Worm (Caenorhabditis elegans) whole organism, L4/young adult: Measurements from ENCODE around the gene ccm-2.

Experiments
- W03F9.2 ChIP-seq: fragments of 150-350 bp; optimal IDR thresholded peaks from 2 replicates; lab custom pipeline; 2014; ENCODE audit warnings: missing biosample characterization, missing genetic modification characterization
- dao-5 ChIP-seq: sonication (generic microtip); optimal IDR thresholded peaks from 2 replicates; lab custom pipeline; 2016; ENCODE audit warnings: missing genotype, missing genetic modification characterization, moderate library complexity, missing compliant biosample characterization
- him-1 ChIP-seq: sonication (generic microtip); optimal IDR thresholded peaks from 2 replicates; lab custom pipeline; 2016; ENCODE audit warnings: missing genotype, missing genetic modification reagents, missing genetic modification characterization, missing compliant biosample characterization

DNA sequence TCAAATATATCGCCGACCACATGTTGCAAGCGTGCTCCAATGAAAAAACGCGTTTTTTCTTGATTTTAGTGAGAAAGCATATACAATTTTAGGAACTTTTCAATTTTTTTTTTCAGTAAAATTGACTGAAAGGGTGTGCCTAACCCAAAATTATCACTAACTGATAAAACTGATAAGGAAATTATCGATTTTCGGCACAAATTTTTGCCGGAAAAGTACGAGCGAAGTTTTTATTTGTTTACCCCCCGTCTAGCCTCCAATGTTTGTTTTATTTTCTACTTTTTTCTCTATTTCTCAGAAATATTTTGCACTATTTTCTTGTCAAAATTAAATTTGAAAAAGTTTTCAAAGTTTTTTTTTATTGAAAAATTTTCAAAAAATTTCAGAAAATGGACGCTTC is at the start of gene ccm-2:
- no peak for TF ChIP-seq W03F9.2 (tag; lab: Kevin White, UChicago)
- no peak for TF ChIP-seq him-1 (tag; lab: Kevin White, UChicago)
- TF ChIP-seq dao-5 (tag; lab: Kevin White, UChicago), result no peak
